Worm (Caenorhabditis elegans): ENCODE results near the gene K08D8.12.

- peak; percentile 79 for TF ChIP-seq pha-4 (tag; optimal IDR thresholded peaks at IDR 0.05)
- no peak for TF ChIP-seq ceh-28 (tag; optimal IDR thresholded peaks at IDR 0.05)
- TF ChIP-seq nfya-1 (tag; optimal IDR thresholded peaks at IDR 0.05; ENCODE audit: insufficient read depth): no peak
- TF ChIP-seq elt-1 (tag; optimal IDR thresholded peaks at IDR 0.05): no peak
- no peak for TF ChIP-seq aly-2 (tag; optimal IDR thresholded peaks at IDR 0.05)
- no peak for TF ChIP-seq nhr-12 (tag; optimal IDR thresholded peaks at IDR 0.05)
- TF ChIP-seq ztf-11 (tag; optimal IDR thresholded peaks at IDR 0.05): no peak
- no peak for TF ChIP-seq zag-1 (tag; optimal IDR thresholded peaks at IDR 0.05)
- no peak for TF ChIP-seq egl-5 (tag; optimal IDR thresholded peaks at IDR 0.05)
- no peak for TF ChIP-seq lsy-12 (tag; optimal IDR thresholded peaks at IDR 0.05)
- TF ChIP-seq jun-1 (tag; optimal IDR thresholded peaks at IDR 0.05): no peak
- no peak for TF ChIP-seq nhr-237 (tag; optimal IDR thresholded peaks at IDR 0.05)
These were observed 13.7 kb upstream of the K08D8.12 start, which contains the start of gene ZK896.5 for ce11 chrIV:12879557-12879956.
